Worm (Caenorhabditis elegans) whole organism, L4 larva: ENCODE measurements around the gene irld-20.

Experiments used
- F26F4.8 ChIP-seq: fragments of 200-800 bp; sonication (Bioruptor generic); conservative IDR thresholded peaks from 2 replicates; pipeline ENCODE4 v1.3.6; 2022; ENCODE audit warnings: missing genetic modification characterization, missing compliant biosample characterization
- ZK546.5 ChIP-seq, 2 experiments: sonication (generic microtip); optimal IDR thresholded peaks; 2 replicates each; lab custom pipeline; 2017; ENCODE audit warnings: missing biosample characterization in 2 of 2, missing genetic modification characterization in 2 of 2
- aly-2 ChIP-seq: sonication (generic microtip); optimal IDR thresholded peaks from 2 replicates; lab custom pipeline; 2018; ENCODE audit warnings: missing biosample characterization, missing genetic modification characterization
- ceh-82 ChIP-seq: sonication (generic microtip); optimal IDR thresholded peaks from 2 replicates; lab custom pipeline; 2017; ENCODE audit warnings: missing biosample characterization, missing genetic modification characterization
- duxl-1 ChIP-seq: sonication (generic microtip); optimal IDR thresholded peaks from 2 replicates; lab custom pipeline; 2016; ENCODE audit warnings: mild to moderate bottlenecking, missing genetic modification characterization, moderate library complexity, missing compliant biosample characterization; ENCODE audit not compliant: poor library complexity
- egl-27 ChIP-seq: sonication (generic microtip); optimal IDR thresholded peaks from 3 replicates; lab custom pipeline; 2017; ENCODE audit warnings: missing biosample characterization, missing genetic modification reagents, missing genetic modification characterization
- fkh-10 ChIP-seq: fragments of 150-350 bp; optimal IDR thresholded peaks from 2 replicates; lab custom pipeline; 2014; ENCODE audit warnings: missing biosample characterization, missing genetic modification reagents, missing genetic modification characterization
- jun-1 ChIP-seq: fragments of 150-350 bp; optimal IDR thresholded peaks from 2 replicates; lab custom pipeline; 2014; ENCODE audit warnings: missing biosample characterization, missing genetic modification reagents, missing genetic modification characterization
- lir-3 ChIP-seq: sonication (generic microtip); optimal IDR thresholded peaks from 2 replicates; lab custom pipeline; 2016; ENCODE audit warnings: mild to moderate bottlenecking, missing genetic modification characterization, missing compliant biosample characterization
- nhr-11 ChIP-seq: fragments of 150-350 bp; optimal IDR thresholded peaks from 2 replicates; lab custom pipeline; 2014; ENCODE audit warnings: missing biosample characterization, missing genetic modification characterization
- nhr-28 ChIP-seq: fragments of 150-350 bp; optimal IDR thresholded peaks from 2 replicates; lab custom pipeline; 2014; ENCODE audit warnings: missing biosample characterization, missing genetic modification characterization
- pha-4 ChIP-seq, 2 experiments: fragments of 150-350 bp in 1 of 2; fragments of 200-800 bp in 1 of 2; sonication (Bioruptor generic) in 1 of 2; IDR thresholded peaks in 1 of 2; optimal IDR thresholded peaks in 1 of 2; 2 replicates each; pipeline versions ENCODE4 v1.3.6 to Lab custom; 2014 to 2022; ENCODE audit warnings: missing genetic modification characterization in 2 of 2, missing genetic modification reagents in 2 of 2, missing biosample characterization in 1 of 2, missing compliant biosample characterization in 1 of 2
- snpc-4 ChIP-seq: fragments of 150-350 bp; optimal IDR thresholded peaks from 2 replicates; lab custom pipeline; 2014; ENCODE audit warnings: missing biosample characterization, missing genetic modification characterization
- unc-62 ChIP-seq, 3 experiments: fragments of 150-350 bp in 1 of 3; sonication (generic microtip); optimal IDR thresholded peaks in 2 of 3; peaks in 1 of 3; 1 replicate in 1 of 3; 2 replicates in 2 of 3; lab custom pipeline; 2014 to 2017; ENCODE audit warnings: missing biosample characterization in 3 of 3, missing genetic modification characterization in 3 of 3, missing genetic modification reagents in 3 of 3, missing genotype in 1 of 3

DNA sequence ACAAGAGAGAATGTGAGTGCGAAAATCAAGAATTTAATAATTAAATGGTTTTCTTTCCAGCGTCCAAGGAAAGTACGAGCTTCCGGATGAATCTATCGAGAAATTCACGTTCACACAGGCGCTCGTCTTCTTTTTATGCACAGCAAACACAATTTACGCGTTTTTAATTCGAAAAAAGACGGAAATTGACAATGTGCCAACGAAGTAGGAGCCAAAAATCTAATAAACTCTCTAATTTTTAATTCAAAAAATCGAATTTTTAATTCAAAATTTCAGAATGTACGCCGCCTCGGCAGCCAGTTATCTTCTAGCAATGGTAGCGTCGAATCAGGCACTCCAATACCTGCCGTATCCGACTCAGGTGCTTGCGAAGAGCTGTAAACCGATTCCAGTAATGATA is 39.2 kb upstream of the irld-20 start:
- TF ChIP-seq jun-1 (tag; lab: Kevin White, UChicago) (no peak), unc-62 (GFP tag; optimal IDR thresholded peaks at IDR 0.05 in 1 of 2; lab: Kevin White, UChicago) (peak in 1 of 2 experiments; percentile 61), unc-62 (tag; optimal IDR thresholded peaks at IDR 0.05; lab: Kevin White, UChicago) (no peak), ceh-82 (tag; lab: Kevin White, UChicago) (no peak), snpc-4 (no peak), duxl-1 (tag; lab: Kevin White, UChicago) (no peak), lir-3 (tag; lab: Kevin White, UChicago) (no peak), aly-2 (tag; lab: Kevin White, UChicago) (no peak), pha-4 (GFP tag; IDR thresholded peaks at IDR 0.05; lab: Robert Waterston, UW) (no peak), pha-4 (tag; optimal IDR thresholded peaks at IDR 0.05; lab: Kevin White, UChicago) (no peak), nhr-28 (tag; lab: Kevin White, UChicago) (no peak), egl-27 (tag; lab: Kevin White, UChicago) (no peak), fkh-10 (GFP tag; lab: Kevin White, UChicago) (no peak), ZK546.5 (tag; optimal IDR thresholded peaks at IDR 0.05; lab: Kevin White, UChicago) (no peak), nhr-11 (no peak), F26F4.8 (GFP tag; lab: Robert Waterston, UW) (no peak)
